Fruit fly (Drosophila melanogaster) whole organism, pupa: ENCODE results near the gene VhaM9.7-b.

Source experiments
- CG13204 ChIP-seq: fragments of 200-800 bp; sonication (Bioruptor generic); optimal IDR thresholded peaks from 2 replicates; lab custom pipeline; 2018; ENCODE audit warnings: missing biosample characterization, mild to moderate bottlenecking, missing genetic modification characterization, moderate library complexity
- CG17806 ChIP-seq: fragments of 200-800 bp; sonication (Bioruptor generic); optimal IDR thresholded peaks from 2 replicates; lab custom pipeline; 2018; ENCODE audit warnings: missing biosample characterization, mild to moderate bottlenecking, missing genetic modification characterization, moderate library complexity
- CG32121 ChIP-seq: fragments of 200-800 bp; sonication (Bioruptor generic); IDR thresholded peaks from 2 replicates; pipeline ENCODE4 v1.3.6; 2022; ENCODE audit warnings: missing biosample characterization, missing genetic modification characterization
- CG34367 ChIP-seq: fragments of 200-800 bp; sonication (Bioruptor generic); optimal IDR thresholded peaks from 2 replicates; lab custom pipeline; 2018; ENCODE audit warnings: missing biosample characterization, mild to moderate bottlenecking, missing genetic modification characterization
- CG9948 ChIP-seq: fragments of 200-800 bp; sonication (Bioruptor generic); optimal IDR thresholded peaks from 2 replicates; lab custom pipeline; 2018; ENCODE audit warnings: missing biosample characterization, mild to moderate bottlenecking, missing genetic modification characterization, moderate library complexity
- Pif1B ChIP-seq: fragments of 200-800 bp; sonication (Bioruptor generic); optimal IDR thresholded peaks from 3 replicates; lab custom pipeline; 2016; ENCODE audit warnings: missing biosample characterization, missing genetic modification characterization
- gl ChIP-seq: fragments of 200-800 bp; sonication (Bioruptor generic); optimal IDR thresholded peaks from 2 replicates; lab custom pipeline; 2018; ENCODE audit warnings: missing biosample characterization, mild to moderate bottlenecking, missing genetic modification characterization

DNA sequence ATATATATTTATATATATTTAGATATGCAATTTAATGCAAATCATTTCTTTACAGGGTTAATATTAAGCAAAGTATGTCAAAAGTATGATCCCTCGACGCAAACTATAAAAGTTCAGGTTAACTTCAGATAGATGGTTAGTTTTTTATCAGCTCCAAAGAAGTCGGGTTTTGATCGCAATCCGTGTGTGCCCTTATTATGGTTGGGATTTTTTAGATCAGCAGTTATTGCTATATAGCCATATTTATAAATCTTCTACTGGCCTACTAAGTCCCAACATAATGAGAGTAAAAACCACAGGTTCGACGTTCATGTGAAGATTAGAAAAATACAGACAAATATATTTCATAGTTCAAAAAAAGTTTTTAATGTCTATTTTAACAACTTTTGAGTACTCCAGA is 34.2 kb downstream of the VhaM9.7-b start, which contains the start of gene EMC10:
- TF ChIP-seq CG34367 (tag; lab: Kevin White, UChicago) (no peak), Pif1B (GFP tag; lab: Kevin White, UChicago) (no peak), CG17806 (tag; lab: Kevin White, UChicago) (no peak), CG13204 (GFP tag; lab: Kevin White, UChicago) (no peak), CG32121 (GFP tag; lab: Robert Waterston, UW) (no peak), CG9948 (tag; lab: Kevin White, UChicago) (no peak), gl (no peak)
